Worm (Caenorhabditis elegans): ENCODE results near the gene C48B4.12.
A peak's percentile ranks its signal among the peaks of the same experiment; 100 is the strongest.

The C48B4.12 gene

DNA sequence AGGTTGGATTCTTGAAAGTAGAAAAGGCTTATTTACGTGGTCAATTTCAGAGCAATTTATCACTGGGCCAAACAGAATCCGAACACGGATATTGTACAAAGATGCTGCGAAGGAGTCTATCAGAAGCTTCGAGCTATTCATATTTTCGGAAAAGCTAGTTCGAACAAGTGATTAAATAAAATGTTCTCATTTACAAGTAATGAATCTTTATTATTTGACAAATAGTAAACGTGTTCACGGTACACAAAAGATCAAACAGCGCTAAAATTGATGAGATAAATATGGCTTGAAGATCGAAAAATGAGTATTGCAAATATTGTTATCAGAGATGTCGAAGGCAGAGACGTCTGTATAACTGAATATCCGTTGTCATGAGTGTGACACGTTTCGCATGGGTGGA is 18.0 kb downstream of the C48B4.12 start:
- TF ChIP-seq fkh-10 (GFP tag; optimal IDR thresholded peaks at IDR 0.05) (no peak), nhr-12 (tag; optimal IDR thresholded peaks at IDR 0.05) (no peak), ceh-28 (tag; optimal IDR thresholded peaks at IDR 0.05) (no peak), nhr-76 (tag; optimal IDR thresholded peaks at IDR 0.05) (no peak)

- TF ChIP-seq aly-2 (tag; optimal IDR thresholded peaks at IDR 0.05), result no peak
- no peak for TF ChIP-seq unc-62 (GFP tag; optimal IDR thresholded peaks at IDR 0.05)
- TF ChIP-seq nhr-12 (tag; optimal IDR thresholded peaks at IDR 0.05), result no peak
- peak; percentile 45 for TF ChIP-seq nhr-23 (tag; optimal IDR thresholded peaks at IDR 0.05)
- TF ChIP-seq snpc-4 (tag; optimal IDR thresholded peaks at IDR 0.05), result peak; percentile 4
- TF ChIP-seq ztf-11 (tag; optimal IDR thresholded peaks at IDR 0.05), result no peak
- no peak for TF ChIP-seq egl-5 (tag; optimal IDR thresholded peaks at IDR 0.05)
- TF ChIP-seq nfya-1 (tag; optimal IDR thresholded peaks at IDR 0.05; ENCODE audit: insufficient read depth), result peak; percentile 66
- peak; percentile 26 for TF ChIP-seq hmg-11 (tag; optimal IDR thresholded peaks at IDR 0.05)
- no peak for TF ChIP-seq eor-1 (tag; optimal IDR thresholded peaks at IDR 0.05)
- TF ChIP-seq unc-39 (tag; optimal IDR thresholded peaks at IDR 0.05), result no peak
- TF ChIP-seq sea-2 (GFP tag; optimal IDR thresholded peaks at IDR 0.05), result no peak
- TF ChIP-seq elt-2 (tag; optimal IDR thresholded peaks at IDR 0.05), result peak; percentile 12
- TF ChIP-seq nhr-237 (tag; optimal IDR thresholded peaks at IDR 0.05), result no peak
- TF ChIP-seq tbx-2 (tag; optimal IDR thresholded peaks at IDR 0.05), result no peak
- TF ChIP-seq mdl-1 (tag; optimal IDR thresholded peaks at IDR 0.05), result no peak
- TF ChIP-seq nhr-25 (tag; optimal IDR thresholded peaks at IDR 0.05), result peak; percentile 27
- TF ChIP-seq ceh-28 (tag; optimal IDR thresholded peaks at IDR 0.05), result peak; percentile 46
- TF ChIP-seq nhr-43 (tag; optimal IDR thresholded peaks at IDR 0.05; ENCODE audit: poor library complexity, severe bottlenecking), result no peak
- no peak for TF ChIP-seq ceh-16 (tag; optimal IDR thresholded peaks at IDR 0.05)
- no peak for TF ChIP-seq R02D3.7 (tag; optimal IDR thresholded peaks at IDR 0.05)
- no peak for TF ChIP-seq lin-39 (tag; optimal IDR thresholded peaks at IDR 0.05)
- TF ChIP-seq pha-4 (tag; optimal IDR thresholded peaks at IDR 0.05), result peak; percentile 62
- no peak for TF ChIP-seq ceh-82 (tag; optimal IDR thresholded peaks at IDR 0.05)
- TF ChIP-seq lin-15B (tag; optimal IDR thresholded peaks at IDR 0.05), result peak; percentile 39
These were observed 19.3 kb downstream of the C48B4.12 start, which contains the start of gene hcp-3 for ce11 chrIII:9616426-9616825. Gene hcp-3 (minus strand): TSS chrIII:9616470.

DNA sequence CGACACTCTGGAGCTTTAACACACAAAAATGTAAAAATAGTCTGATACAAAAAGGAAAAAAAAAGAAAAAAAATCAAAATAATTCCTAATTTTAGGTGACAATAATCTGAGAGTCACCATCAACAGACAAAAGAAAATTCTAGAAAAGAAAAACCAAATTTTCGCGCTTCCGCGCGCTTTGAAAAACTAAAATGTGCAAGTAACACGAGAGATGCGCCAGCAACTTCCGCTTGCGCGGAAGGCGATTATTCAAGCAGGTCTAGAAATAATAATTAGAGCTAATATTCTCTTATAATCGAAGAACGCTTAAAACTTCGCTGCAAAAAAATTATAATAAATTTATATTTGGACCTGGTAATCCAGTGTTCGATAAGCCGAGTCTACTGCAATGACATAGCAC is 19.8 kb downstream of the C48B4.12 start:
- TF ChIP-seq fos-1 (tag; optimal IDR thresholded peaks at IDR 0.05), result no peak
- no peak for TF ChIP-seq ceh-82 (tag; optimal IDR thresholded peaks at IDR 0.05)
- TF ChIP-seq nfya-1 (tag; optimal IDR thresholded peaks at IDR 0.05; ENCODE audit: insufficient read depth), result no peak
- no peak for TF ChIP-seq fkh-2 (tag; optimal IDR thresholded peaks at IDR 0.05)
- no peak for TF ChIP-seq ama-1 (optimal IDR thresholded peaks at IDR 0.05)
- TF ChIP-seq eor-1 (tag; optimal IDR thresholded peaks at IDR 0.05), result no peak
- TF ChIP-seq ceh-28 (tag; optimal IDR thresholded peaks at IDR 0.05), result no peak
- TF ChIP-seq elt-3 (tag; optimal IDR thresholded peaks at IDR 0.05), result no peak
- TF ChIP-seq snpc-4 (tag; optimal IDR thresholded peaks at IDR 0.05), result no peak
- TF ChIP-seq fkh-10 (GFP tag; optimal IDR thresholded peaks at IDR 0.05), result no peak

ce11 chrIII:9617599-9618262 is 20.6 kb downstream of the C48B4.12 start:
- TF ChIP-seq elt-2 (tag; optimal IDR thresholded peaks at IDR 0.05), result peak; percentile 1
- peak; percentile 91 for TF ChIP-seq nfya-1 (tag; optimal IDR thresholded peaks at IDR 0.05; ENCODE audit: insufficient read depth)
- peak; percentile 13 for TF ChIP-seq hmg-11 (tag; optimal IDR thresholded peaks at IDR 0.05)
- peak; percentile 78 for TF ChIP-seq nhr-25 (tag; optimal IDR thresholded peaks at IDR 0.05)
- TF ChIP-seq mdl-1 (tag; optimal IDR thresholded peaks at IDR 0.05), result no peak

DNA sequence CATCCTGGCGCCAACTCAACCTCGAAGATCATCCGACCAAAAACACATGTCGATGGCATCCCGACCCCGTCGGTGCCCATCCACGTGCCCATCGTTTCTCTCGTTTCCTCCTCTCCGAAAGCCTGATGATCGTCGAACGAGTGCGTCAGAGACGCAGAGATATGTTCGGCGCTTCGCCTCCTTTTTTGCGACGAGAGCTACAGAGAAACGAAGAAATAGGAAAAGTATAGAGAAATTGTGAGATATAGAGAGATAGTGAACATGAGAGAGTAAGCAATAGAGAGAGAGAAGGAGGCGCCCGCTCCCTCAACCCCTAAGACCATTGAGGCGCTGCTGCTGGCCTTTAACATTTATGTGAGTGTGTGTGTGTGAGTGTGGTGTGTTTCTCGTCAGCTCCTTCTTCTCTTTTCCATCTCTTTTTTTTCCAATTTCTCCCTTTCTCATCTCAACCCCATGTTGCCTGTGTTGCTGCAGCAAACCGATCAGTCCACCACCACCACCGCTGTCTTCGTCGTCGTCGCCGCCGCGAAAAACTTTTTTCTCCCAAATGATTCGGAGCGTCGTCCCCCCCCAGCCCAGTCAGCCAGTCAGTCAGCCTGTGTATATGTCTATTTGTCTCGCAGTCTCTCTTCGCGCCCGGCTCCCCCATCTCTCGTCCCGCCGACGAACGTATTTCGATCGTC is 22.1 kb downstream of the C48B4.12 start, which contains the start of gene hlh-11:
TSS of gene hlh-11 (plus strand) at position 633 of the 683 bp plus-strand sequence.
- peak; percentile 22 for TF ChIP-seq nhr-77 (tag; optimal IDR thresholded peaks at IDR 0.05)
- no peak for TF ChIP-seq eor-1 (tag; optimal IDR thresholded peaks at IDR 0.05)
- no peak for TF ChIP-seq nhr-237 (tag; optimal IDR thresholded peaks at IDR 0.05)
- no peak for TF ChIP-seq ztf-11 (tag; optimal IDR thresholded peaks at IDR 0.05)
- peak; percentile 62 for TF ChIP-seq egl-5 (tag; optimal IDR thresholded peaks at IDR 0.05)
- peak; percentile 83 for TF ChIP-seq ceh-28 (tag; optimal IDR thresholded peaks at IDR 0.05)
- peak; percentile 85 for TF ChIP-seq pha-4 (tag; optimal IDR thresholded peaks at IDR 0.05)
- no peak for TF ChIP-seq skn-1 (tag; optimal IDR thresholded peaks at IDR 0.05)
- TF ChIP-seq fkh-2 (tag; optimal IDR thresholded peaks at IDR 0.05), result no peak
- peak; percentile 87 for TF ChIP-seq elt-2 (tag; optimal IDR thresholded peaks at IDR 0.05)
- peak; percentile 71 for TF ChIP-seq egl-27 (tag; optimal IDR thresholded peaks at IDR 0.05)
- TF ChIP-seq pqm-1 (tag; optimal IDR thresholded peaks at IDR 0.05), result peak; percentile 61
- peak; percentile 75 for TF ChIP-seq ceh-82 (tag; optimal IDR thresholded peaks at IDR 0.05)
- no peak for TF ChIP-seq nhr-76 (tag; optimal IDR thresholded peaks at IDR 0.05)
- TF ChIP-seq nhr-67 (tag; optimal IDR thresholded peaks at IDR 0.05), result no peak
- no peak for TF ChIP-seq nhr-12 (tag; optimal IDR thresholded peaks at IDR 0.05)
- no peak for TF ChIP-seq ZK546.5 (tag; optimal IDR thresholded peaks at IDR 0.05)
- peak; percentile 11 for TF ChIP-seq daf-12 (tag; optimal IDR thresholded peaks at IDR 0.05)
- peak; percentile 76 for TF ChIP-seq tbx-2 (tag; optimal IDR thresholded peaks at IDR 0.05)
- peak; percentile 21 for TF ChIP-seq mml-1 (tag; optimal IDR thresholded peaks at IDR 0.05)
- TF ChIP-seq unc-62 (GFP tag; optimal IDR thresholded peaks at IDR 0.05), result peak; percentile 43
- TF ChIP-seq fos-1 (tag; optimal IDR thresholded peaks at IDR 0.05), result peak; percentile 85
- TF ChIP-seq hmg-11 (tag; optimal IDR thresholded peaks at IDR 0.05), result peak; percentile 95
- TF ChIP-seq sea-2 (GFP tag; optimal IDR thresholded peaks at IDR 0.05), result no peak
- peak; percentile 80 for TF ChIP-seq jun-1 (tag; optimal IDR thresholded peaks at IDR 0.05)
